Fruit fly (Drosophila melanogaster) whole organism, embryonic: Measurements from ENCODE around the gene CG42591.
A peak's percentile ranks its signal among the peaks of the same experiment; 100 is the strongest.

Source experiments
- Adf1 ChIP-seq: fragments of 200-800 bp; sonication (Bioruptor generic); IDR thresholded peaks from 2 replicates; pipeline ENCODE4 v1.3.6; 2022; ENCODE audit warnings: missing biosample characterization, missing genetic modification characterization
- Atf3 ChIP-seq: fragments of 200-800 bp; sonication (Bioruptor generic); optimal IDR thresholded peaks from 3 replicates; lab custom pipeline; 2016; ENCODE audit warnings: missing biosample characterization, missing genetic modification characterization
- CG10147 ChIP-seq: fragments of 200-800 bp; sonication (Bioruptor generic); optimal IDR thresholded peaks from 2 replicates; lab custom pipeline; 2019; ENCODE audit warnings: missing biosample characterization, mild to moderate bottlenecking, missing genetic modification characterization, moderate library complexity
- CG1024 ChIP-seq: fragments of 200-800 bp; sonication (Bioruptor generic); IDR thresholded peaks from 2 replicates; pipeline ENCODE4 v1.3.6; 2022; ENCODE audit warnings: missing biosample characterization, missing genetic modification characterization
- CG11247 ChIP-seq: fragments of 200-800 bp; sonication (Bioruptor generic); IDR thresholded peaks from 2 replicates; pipeline ENCODE4 v1.3.6; 2022; ENCODE audit warnings: missing biosample characterization, missing genetic modification characterization
- CG13296 ChIP-seq: fragments of 200-800 bp; sonication (Bioruptor generic); optimal IDR thresholded peaks from 3 replicates; lab custom pipeline; 2018; ENCODE audit warnings: missing biosample characterization, mild to moderate bottlenecking, missing genetic modification characterization
- CG14050 ChIP-seq: fragments of 200-800 bp; sonication (Bioruptor generic); IDR thresholded peaks from 3 replicates; pipeline ENCODE4 v1.3.6; 2022; ENCODE audit warnings: missing biosample characterization, missing genetic modification characterization
- CG15479 ChIP-seq: fragments of 200-800 bp; sonication (Bioruptor generic); optimal IDR thresholded peaks from 3 replicates; lab custom pipeline; 2019; ENCODE audit warnings: missing biosample characterization, mild to moderate bottlenecking, missing genetic modification characterization, moderate library complexity
- CG15514 ChIP-seq: fragments of 200-800 bp; sonication (Bioruptor generic); optimal IDR thresholded peaks from 3 replicates; lab custom pipeline; 2017; ENCODE audit warnings: missing biosample characterization, missing genetic modification characterization, mild to moderate bottlenecking, moderate library complexity, missing genetic modification reagents
- CG1603 ChIP-seq: fragments of 200-800 bp; sonication (Bioruptor generic); optimal IDR thresholded peaks from 2 replicates; lab custom pipeline; 2019; ENCODE audit warnings: missing biosample characterization, mild to moderate bottlenecking, missing genetic modification characterization, moderate library complexity
- CG16815 ChIP-seq: fragments of 200-800 bp; sonication (Bioruptor generic); optimal IDR thresholded peaks from 3 replicates; lab custom pipeline; 2017; ENCODE audit warnings: missing biosample characterization, mild to moderate bottlenecking, missing genetic modification characterization
- CG17361 ChIP-seq: fragments of 200-800 bp; sonication (Bioruptor generic); IDR thresholded peaks from 3 replicates; pipeline ENCODE4 v1.3.6; 2022; ENCODE audit warnings: missing biosample characterization, missing genetic modification characterization
- CG17385 ChIP-seq: fragments of 200-800 bp; sonication (Bioruptor generic); optimal IDR thresholded peaks from 3 replicates; lab custom pipeline; 2018; ENCODE audit warnings: missing biosample characterization, mild to moderate bottlenecking, missing genetic modification characterization
- CG17612 ChIP-seq: fragments of 200-800 bp; sonication (Bioruptor generic); IDR thresholded peaks from 2 replicates; pipeline ENCODE4 v1.3.6; 2022; ENCODE audit warnings: missing biosample characterization, missing genetic modification characterization
- CG18011 ChIP-seq: fragments of 200-800 bp; sonication (Bioruptor generic); optimal IDR thresholded peaks from 2 replicates; lab custom pipeline; 2017; ENCODE audit warnings: missing biosample characterization, missing genetic modification characterization, mild to moderate bottlenecking, moderate library complexity, missing genotype
- CG18262 ChIP-seq: fragments of 200-800 bp; optimal IDR thresholded peaks from 3 replicates; lab custom pipeline; 2019; ENCODE audit warnings: missing biosample characterization, mild to moderate bottlenecking, missing genetic modification characterization, moderate library complexity
- CG3281 ChIP-seq: fragments of 200-800 bp; sonication (Bioruptor generic); optimal IDR thresholded peaks from 3 replicates; lab custom pipeline; 2017; ENCODE audit warnings: missing biosample characterization, mild to moderate bottlenecking, missing genetic modification characterization
- CG4328 ChIP-seq: fragments of 200-800 bp; sonication (Bioruptor generic); optimal IDR thresholded peaks from 3 replicates; lab custom pipeline; 2017; ENCODE audit warnings: missing biosample characterization, missing genetic modification reagents, missing genetic modification characterization
- CG4360 ChIP-seq: fragments of 200-800 bp; sonication (Bioruptor generic); IDR thresholded peaks from 2 replicates; pipeline ENCODE4 v1.3.6; 2022; ENCODE audit warnings: missing biosample characterization, missing genetic modification characterization
- CG5180 ChIP-seq: fragments of 200-800 bp; sonication (Bioruptor generic); optimal IDR thresholded peaks from 3 replicates; lab custom pipeline; 2017; ENCODE audit warnings: missing biosample characterization, missing genetic modification characterization, mild to moderate bottlenecking, moderate library complexity, missing genetic modification reagents
- CG6272 ChIP-seq: fragments of 200-800 bp; sonication (Bioruptor generic); IDR thresholded peaks from 2 replicates; pipeline ENCODE4 v1.3.6; 2022; ENCODE audit warnings: missing biosample characterization, missing genetic modification characterization
- CG8388 ChIP-seq: fragments of 200-800 bp; sonication (Bioruptor generic); optimal IDR thresholded peaks from 2 replicates; lab custom pipeline; 2019; ENCODE audit warnings: missing biosample characterization, mild to moderate bottlenecking, missing genetic modification characterization, moderate library complexity
- CG9876 ChIP-seq: fragments of 200-800 bp; sonication (Bioruptor generic); optimal IDR thresholded peaks from 2 replicates; lab custom pipeline; 2016; ENCODE audit warnings: missing biosample characterization, missing genetic modification characterization
- Dek ChIP-seq: fragments of 200-800 bp; sonication (Bioruptor generic); optimal IDR thresholded peaks from 3 replicates; lab custom pipeline; 2019; ENCODE audit warnings: missing biosample characterization, mild to moderate bottlenecking, missing genetic modification characterization, moderate library complexity
- GATAe ChIP-seq: fragments of 200-800 bp; sonication (Bioruptor generic); conservative IDR thresholded peaks from 2 replicates; pipeline ENCODE4 v1.3.6; 2022; ENCODE audit warnings: missing biosample characterization, missing genetic modification characterization
- Hey ChIP-seq: fragments of 200-800 bp; sonication (Bioruptor generic); optimal IDR thresholded peaks from 3 replicates; lab custom pipeline; 2018; ENCODE audit warnings: missing biosample characterization, mild to moderate bottlenecking, missing genetic modification characterization
- HmgZ ChIP-seq: fragments of 200-800 bp; sonication (Bioruptor generic); optimal IDR thresholded peaks from 2 replicates; lab custom pipeline; 2018; ENCODE audit warnings: missing biosample characterization, mild to moderate bottlenecking, missing genetic modification characterization
- Hmr ChIP-seq: fragments of 200-800 bp; sonication (Bioruptor generic); optimal IDR thresholded peaks from 3 replicates; lab custom pipeline; 2017; ENCODE audit warnings: mild to moderate bottlenecking, missing biosample characterization, missing genetic modification reagents, missing genetic modification characterization
- Hr3 ChIP-seq: fragments of 200-800 bp; sonication (Bioruptor generic); optimal IDR thresholded peaks from 3 replicates; lab custom pipeline; 2016; ENCODE audit warnings: missing biosample characterization, missing genetic modification characterization
- Lhr ChIP-seq: fragments of 200-800 bp; sonication (Bioruptor generic); optimal IDR thresholded peaks from 3 replicates; lab custom pipeline; 2017; ENCODE audit warnings: mild to moderate bottlenecking, missing biosample characterization, missing genetic modification reagents, missing genetic modification characterization
- Lim3 ChIP-seq: fragments of 200-800 bp; sonication (Bioruptor generic); IDR thresholded peaks from 2 replicates; pipeline ENCODE4 v1.3.6; 2022; ENCODE audit warnings: missing biosample characterization, missing genetic modification characterization
- Neu2 ChIP-seq: fragments of 200-800 bp; sonication (Bioruptor generic); optimal IDR thresholded peaks from 3 replicates; lab custom pipeline; 2016; ENCODE audit warnings: missing biosample characterization, missing genetic modification characterization, borderline replicate concordance
- Nf-YA ChIP-seq: fragments of 200-800 bp; sonication (Bioruptor generic); IDR thresholded peaks from 2 replicates; pipeline ENCODE4 v1.3.6; 2022; ENCODE audit warnings: missing biosample characterization, missing genetic modification characterization
- Ravus ChIP-seq: fragments of 200-800 bp; sonication (Bioruptor generic); IDR thresholded peaks from 2 replicates; pipeline ENCODE4 v1.3.6; 2022; ENCODE audit warnings: missing biosample characterization, missing genetic modification characterization
- Side ChIP-seq: fragments of 200-800 bp; sonication (Bioruptor generic); optimal IDR thresholded peaks from 2 replicates; lab custom pipeline; 2016; ENCODE audit warnings: missing biosample characterization, missing genetic modification characterization
- Sox100B ChIP-seq: fragments of 200-800 bp; sonication (Bioruptor generic); optimal IDR thresholded peaks from 3 replicates; lab custom pipeline; 2018; ENCODE audit warnings: missing biosample characterization, mild to moderate bottlenecking, missing genetic modification characterization
- al ChIP-seq: fragments of 200-800 bp; sonication (Bioruptor generic); IDR thresholded peaks from 2 replicates; pipeline ENCODE4 v1.3.6; 2022; ENCODE audit warnings: missing biosample characterization, missing genetic modification characterization
- ap ChIP-seq: fragments of 200-800 bp; sonication (Bioruptor generic); IDR thresholded peaks from 2 replicates; pipeline ENCODE4 v1.3.6; 2022; ENCODE audit warnings: missing biosample characterization, missing genetic modification characterization
- bowl ChIP-seq: fragments of 200-800 bp; sonication (Bioruptor generic); IDR thresholded peaks from 2 replicates; pipeline ENCODE4 v1.3.6; 2022; ENCODE audit warnings: missing biosample characterization, missing genetic modification characterization
- bsh ChIP-seq, 2 experiments: fragments of 200-800 bp; sonication (Bioruptor generic); optimal IDR thresholded peaks; 2 replicates each; lab custom pipeline; 2017 to 2018; ENCODE audit warnings: mild to moderate bottlenecking in 2 of 2, missing biosample characterization in 2 of 2, missing genetic modification characterization in 2 of 2, moderate library complexity in 1 of 2
- gcm2 ChIP-seq: fragments of 200-800 bp; sonication (Bioruptor generic); optimal IDR thresholded peaks from 2 replicates; lab custom pipeline; 2016; ENCODE audit warnings: missing biosample characterization, missing genetic modification characterization
- gfzf ChIP-seq: fragments of 200-800 bp; sonication (Bioruptor generic); optimal IDR thresholded peaks from 2 replicates; lab custom pipeline; 2016; ENCODE audit warnings: missing biosample characterization, mild to moderate bottlenecking, missing genetic modification characterization, moderate library complexity
- gt ChIP-seq: fragments of 200-800 bp; sonication (Bioruptor generic); IDR thresholded peaks from 2 replicates; pipeline ENCODE4 v1.3.6; 2022; ENCODE audit warnings: missing biosample characterization, missing genetic modification characterization
- kah ChIP-seq: fragments of 200-800 bp; sonication (Bioruptor generic); optimal IDR thresholded peaks from 2 replicates; lab custom pipeline; 2018; ENCODE audit warnings: missing biosample characterization, mild to moderate bottlenecking, missing genetic modification characterization
- kay ChIP-seq: fragments of 200-800 bp; sonication (Bioruptor generic); optimal IDR thresholded peaks from 2 replicates; lab custom pipeline; 2016; ENCODE audit warnings: missing biosample characterization, missing genetic modification characterization
- pros ChIP-seq: fragments of 200-800 bp; sonication (Bioruptor generic); optimal IDR thresholded peaks from 3 replicates; lab custom pipeline; 2019; ENCODE audit warnings: missing biosample characterization, mild to moderate bottlenecking, missing genetic modification characterization, moderate library complexity
- repo ChIP-seq: fragments of 200-800 bp; sonication (Bioruptor generic); optimal IDR thresholded peaks from 2 replicates; lab custom pipeline; 2016; ENCODE audit warnings: missing biosample characterization, missing genetic modification characterization
- seq ChIP-seq: fragments of 200-800 bp; sonication (Bioruptor generic); IDR thresholded peaks from 2 replicates; pipeline ENCODE4 v1.3.6; 2022; ENCODE audit warnings: missing biosample characterization, missing genetic modification characterization
- shn ChIP-seq: fragments of 200-800 bp; sonication (Bioruptor generic); optimal IDR thresholded peaks from 3 replicates; lab custom pipeline; 2016; ENCODE audit warnings: missing biosample characterization, missing genetic modification characterization
- slp2 ChIP-seq: fragments of 200-800 bp; sonication (Bioruptor generic); optimal IDR thresholded peaks from 2 replicates; lab custom pipeline; 2016; ENCODE audit warnings: missing biosample characterization, missing genetic modification characterization
- tap ChIP-seq: fragments of 200-800 bp; optimal IDR thresholded peaks from 3 replicates; lab custom pipeline; 2019; ENCODE audit warnings: missing biosample characterization, mild to moderate bottlenecking, missing genetic modification characterization, moderate library complexity
- zen ChIP-seq: fragments of 200-800 bp; sonication (Bioruptor generic); optimal IDR thresholded peaks from 3 replicates; lab custom pipeline; 2018; ENCODE audit warnings: missing biosample characterization, mild to moderate bottlenecking, missing genetic modification characterization, moderate library complexity

CG42591 gene

dm6 chr3L:8110171-8110570 is 40.4 kb upstream of the CG42591 start, which contains the start of gene Nulp1 (continued):
- TF ChIP-seq CG16815 (GFP tag; lab: Kevin White, UChicago) (no peak), CG4328 (GFP tag; lab: Kevin White, UChicago) (no peak), CG4360 (GFP tag; lab: Robert Waterston, UW) (no peak), slp2 (GFP tag; lab: Kevin White, UChicago) (no peak), ap (no peak), gt (GFP tag; lab: Robert Waterston, UW) (no peak), seq (GFP tag; lab: Robert Waterston, UW) (no peak), CG5180 (GFP tag; lab: Kevin White, UChicago) (no peak), pros (no peak), zen (tag; lab: Kevin White, UChicago) (no peak), Dek (tag; lab: Kevin White, UChicago) (no peak), CG18262 (tag; lab: Kevin White, UChicago) (no peak), CG17612 (GFP tag; lab: Robert Waterston, UW) (no peak), CG15514 (GFP tag; lab: Kevin White, UChicago) (peak; percentile 60), CG6272 (GFP tag; lab: Robert Waterston, UW) (no peak), CG13296 (GFP tag; lab: Kevin White, UChicago) (no peak), gcm2 (GFP tag; lab: Kevin White, UChicago) (no peak), Sox100B (GFP tag; lab: Kevin White, UChicago) (no peak), Hmr (GFP tag; lab: Kevin White, UChicago) (no peak), HmgZ (tag; lab: Kevin White, UChicago) (peak; percentile 49), Side (peak; percentile 26), bowl (GFP tag; lab: Robert Waterston, UW) (no peak), CG1603 (tag; lab: Kevin White, UChicago) (peak; percentile 58), CG11247 (GFP tag; lab: Robert Waterston, UW) (no peak), Nf-YA (no peak), CG3281 (no peak), Adf1 (GFP tag; lab: Robert Waterston, UW) (no peak), Atf3 (GFP tag; lab: Kevin White, UChicago) (no peak), CG17385 (GFP tag; lab: Kevin White, UChicago) (no peak), GATAe (GFP tag; lab: Robert Waterston, UW) (no peak), Ravus (no peak), CG17361 (GFP tag; lab: Robert Waterston, UW) (no peak), Neu2 (GFP tag; lab: Kevin White, UChicago) (no peak), repo (GFP tag; lab: Kevin White, UChicago) (no peak), Lhr (peak; percentile 11), Lim3 (GFP tag; lab: Robert Waterston, UW) (no peak), gfzf (GFP tag; lab: Kevin White, UChicago) (peak; percentile 18), CG8388 (no peak), tap (no peak), CG9876 (GFP tag; lab: Kevin White, UChicago) (no peak), Hey (tag; lab: Kevin White, UChicago) (no peak), CG15479 (no peak), CG1024 (GFP tag; lab: Robert Waterston, UW) (no peak), bsh (GFP tag; optimal IDR thresholded peaks at IDR 0.05; lab: Kevin White, UChicago) (no peak), Hr3 (GFP tag; lab: Kevin White, UChicago) (no peak), CG14050 (GFP tag; lab: Robert Waterston, UW) (no peak), kay (GFP tag; lab: Kevin White, UChicago) (no peak), kah (GFP tag; lab: Kevin White, UChicago) (peak; percentile 97), al (GFP tag; lab: Robert Waterston, UW) (no peak), CG10147 (GFP tag; lab: Kevin White, UChicago) (no peak), shn (GFP tag; lab: Kevin White, UChicago) (peak; percentile 8), CG18011 (no peak)
